Worm (Caenorhabditis elegans): ENCODE results near the gene C35C5.8.

ce11 chrX:11522058-11522757 lies 11.2 kb upstream of the C35C5.8 start, which contains the start of gene sdc-2:
- TF ChIP-seq fkh-10 (GFP tag; optimal IDR thresholded peaks at IDR 0.05) (no peak), ama-1 (optimal IDR thresholded peaks at IDR 0.05) (no peak), pha-4 (tag; optimal IDR thresholded peaks at IDR 0.05) (no peak), nfya-1 (tag; optimal IDR thresholded peaks at IDR 0.05) (no peak), pag-3 (tag; optimal IDR thresholded peaks at IDR 0.05; ENCODE audit: borderline replicate concordance) (no peak), gmeb-2 (tag; optimal IDR thresholded peaks at IDR 0.05) (no peak), tbx-2 (tag; optimal IDR thresholded peaks at IDR 0.05) (no peak), ceh-19 (GFP tag; optimal IDR thresholded peaks at IDR 0.05) (no peak), ceh-24 (tag; optimal IDR thresholded peaks at IDR 0.05) (no peak), lim-6 (tag; optimal IDR thresholded peaks at IDR 0.05) (no peak), T23F11.4 (GFP tag; optimal IDR thresholded peaks at IDR 0.05) (no peak), ztf-16 (tag; optimal IDR thresholded peaks at IDR 0.05) (no peak)

All from whole organism, late embryonic.